Worm (Caenorhabditis elegans): ENCODE data around the gene mfsd-11.

mfsd-11 gene

ce11 chrX:12188280-12189071 is 34.6 kb upstream of the mfsd-11 start (continued):
- no peak for TF ChIP-seq ceh-82 (tag; optimal IDR thresholded peaks at IDR 0.05)

- TF ChIP-seq C04F5.9 (tag; optimal IDR thresholded peaks at IDR 0.05), result no peak
- no peak for TF ChIP-seq nhr-77 (tag; optimal IDR thresholded peaks at IDR 0.05)
- TF ChIP-seq unc-98 (GFP tag; IDR thresholded peaks at IDR 0.05), result no peak
- no peak for TF ChIP-seq aly-2 (tag; optimal IDR thresholded peaks at IDR 0.05)
- no peak for TF ChIP-seq ets-5 (GFP tag; IDR thresholded peaks at IDR 0.05)
- no peak for TF ChIP-seq F16B12.6 (tag; optimal IDR thresholded peaks at IDR 0.05)
- no peak for TF ChIP-seq mab-9 (GFP tag; IDR thresholded peaks at IDR 0.05)
These were observed 32.7 kb upstream of the mfsd-11 start for ce11 chrX:12186592-12186991.

- TF ChIP-seq rnt-1 (tag; optimal IDR thresholded peaks at IDR 0.05), result no peak
- TF ChIP-seq ceh-88 (GFP tag; IDR thresholded peaks at IDR 0.05), result no peak
- no peak for TF ChIP-seq nhr-12 (tag; optimal IDR thresholded peaks at IDR 0.05)
- TF ChIP-seq pax-3 (tag; optimal IDR thresholded peaks at IDR 0.05), result no peak
- no peak for TF ChIP-seq unc-130 (tag; optimal IDR thresholded peaks at IDR 0.05)
- TF ChIP-seq nhr-20 (tag; optimal IDR thresholded peaks at IDR 0.05), result peak; percentile 8
- TF ChIP-seq ceh-82 (tag; optimal IDR thresholded peaks at IDR 0.05), result no peak
- no peak for TF ChIP-seq fos-1 (tag; optimal IDR thresholded peaks at IDR 0.05)
- TF ChIP-seq lin-14 (GFP tag; optimal IDR thresholded peaks at IDR 0.05), result peak; percentile 15
- TF ChIP-seq egl-27 (tag; optimal IDR thresholded peaks at IDR 0.05), result no peak
- TF ChIP-seq nhr-84 (tag; optimal IDR thresholded peaks at IDR 0.05), result no peak
- no peak for TF ChIP-seq ceh-63 (GFP tag; optimal IDR thresholded peaks at IDR 0.05)
- no peak for TF ChIP-seq F16B12.6 (tag; optimal IDR thresholded peaks at IDR 0.05)
- no peak for TF ChIP-seq C16A3.4 (tag; optimal IDR thresholded peaks at IDR 0.05)
- no peak for TF ChIP-seq grh-1 (GFP tag; IDR thresholded peaks at IDR 0.05)
- no peak for TF ChIP-seq isw-1 (GFP tag; IDR thresholded peaks at IDR 0.05)
- no peak for TF ChIP-seq sup-37 (GFP tag; optimal IDR thresholded peaks at IDR 0.05)
- TF ChIP-seq lin-13 (GFP tag; optimal IDR thresholded peaks at IDR 0.05), result no peak
- no peak for TF ChIP-seq mef-2 (tag; optimal IDR thresholded peaks at IDR 0.05)
- no peak for TF ChIP-seq ztf-4 (tag; optimal IDR thresholded peaks at IDR 0.05)
- no peak for TF ChIP-seq hlh-4 (tag; optimal IDR thresholded peaks at IDR 0.05)
- TF ChIP-seq ceh-8 (GFP tag; optimal IDR thresholded peaks at IDR 0.05), result no peak
- TF ChIP-seq mep-1 (tag; optimal IDR thresholded peaks at IDR 0.05), result peak; percentile 12
- no peak for TF ChIP-seq ceh-90 (tag; optimal IDR thresholded peaks at IDR 0.05)
- TF ChIP-seq nhr-237 (tag; optimal IDR thresholded peaks at IDR 0.05), result no peak
- no peak for TF ChIP-seq sox-4 (tag; optimal IDR thresholded peaks at IDR 0.05)
- TF ChIP-seq Y116A8C.19 (tag; optimal IDR thresholded peaks at IDR 0.05; ENCODE audit: borderline replicate concordance), result no peak
- TF ChIP-seq efl-1 (optimal IDR thresholded peaks at IDR 0.05), result no peak
- TF ChIP-seq efl-1 (GFP tag; optimal IDR thresholded peaks at IDR 0.05 in 1 of 2), result peak in 1 of 2 experiments; percentile 91
- TF ChIP-seq nhr-71 (tag; optimal IDR thresholded peaks at IDR 0.05), result no peak
- TF ChIP-seq swsn-7 (tag; optimal IDR thresholded peaks at IDR 0.05), result no peak
- peak; percentile 28 for TF ChIP-seq blmp-1 (tag; optimal IDR thresholded peaks at IDR 0.05)
- TF ChIP-seq efl-3 (GFP tag; optimal IDR thresholded peaks at IDR 0.05), result no peak
These were observed 32.1 kb upstream of the mfsd-11 start for ce11 chrX:12185847-12186559.

Data from whole organism, L1 larva.